Worm (Caenorhabditis elegans): Measurements from ENCODE around the gene nhr-258.

DNA sequence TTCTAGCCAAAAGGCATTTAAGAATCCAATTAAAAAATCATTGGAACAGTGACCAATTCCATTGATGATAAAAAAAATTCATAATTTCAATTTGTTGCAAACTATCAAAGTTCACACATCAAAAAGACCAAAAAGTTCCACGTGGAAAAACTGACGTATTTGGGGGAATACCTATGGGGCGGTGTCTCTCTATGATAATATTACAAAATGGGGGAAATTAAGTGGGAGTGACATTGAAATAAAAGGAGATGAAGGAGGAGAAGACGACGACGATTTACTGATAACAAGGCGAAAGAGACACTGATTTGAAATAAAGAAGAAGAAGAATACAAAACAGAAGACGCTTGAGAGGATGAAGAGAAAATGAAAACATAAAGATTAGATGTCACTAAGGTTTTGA lies 18.4 kb upstream of the nhr-258 start:
- TF ChIP-seq tra-4 (tag; optimal IDR thresholded peaks at IDR 0.05), result no peak
- TF ChIP-seq ama-1 (optimal IDR thresholded peaks at IDR 0.05), result no peak
- TF ChIP-seq tbx-11 (GFP tag; IDR thresholded peaks at IDR 0.05), result no peak
- TF ChIP-seq ceh-13 (GFP tag; optimal IDR thresholded peaks at IDR 0.05), result no peak
- no peak for TF ChIP-seq hmg-4 (GFP tag; optimal IDR thresholded peaks at IDR 0.05)
- TF ChIP-seq sea-1 (GFP tag; conservative IDR thresholded peaks at IDR 0.05), result no peak
- no peak for TF ChIP-seq ets-7 (tag; optimal IDR thresholded peaks at IDR 0.05)
- TF ChIP-seq flt-1 (GFP tag; IDR thresholded peaks at IDR 0.05), result no peak
- TF ChIP-seq B0310.2 (tag; optimal IDR thresholded peaks at IDR 0.05), result no peak
- TF ChIP-seq ceh-36 (tag; optimal IDR thresholded peaks at IDR 0.05), result no peak
- no peak for TF ChIP-seq scrt-1 (GFP tag; IDR thresholded peaks at IDR 0.05)
- TF ChIP-seq F13C5.2 (tag; optimal IDR thresholded peaks at IDR 0.05), result no peak
- TF ChIP-seq hmbx-1 (tag; optimal IDR thresholded peaks at IDR 0.05), result no peak
